Fruit fly (Drosophila melanogaster) whole organism, embryonic: ENCODE measurements around the gene RpS28b.

Experiments
- ATbp ChIP-seq: fragments of 200-800 bp; sonication (Bioruptor generic); optimal IDR thresholded peaks from 2 replicates; lab custom pipeline; 2017; ENCODE audit warnings: missing biosample characterization, mild to moderate bottlenecking, missing genetic modification characterization, missing genetic modification reagents
- Awh ChIP-seq: fragments of 200-800 bp; sonication (Bioruptor generic); IDR thresholded peaks from 2 replicates; pipeline ENCODE4, ENCODE4 v1.3.6; 2022; ENCODE audit warnings: missing biosample characterization, missing genetic modification characterization
- Bgb ChIP-seq: fragments of 200-800 bp; sonication (Bioruptor generic); IDR thresholded peaks from 2 replicates; pipeline ENCODE4 v1.3.6; 2022; ENCODE audit warnings: missing biosample characterization, missing genetic modification characterization; ENCODE audit not compliant: partially characterized antibody
- CG12104 ChIP-seq: fragments of 200-800 bp; sonication (Bioruptor generic); optimal IDR thresholded peaks from 3 replicates; lab custom pipeline; 2016; ENCODE audit warnings: missing biosample characterization, missing genetic modification characterization
- CG12236 ChIP-seq: fragments of 200-800 bp; sonication (Bioruptor generic); optimal IDR thresholded peaks from 2 replicates; lab custom pipeline; 2016; ENCODE audit warnings: missing biosample characterization, missing genetic modification characterization
- CG1233 ChIP-seq: fragments of 200-800 bp; sonication (Bioruptor generic); optimal IDR thresholded peaks from 4 replicates; lab custom pipeline; 2018; ENCODE audit warnings: missing biosample characterization, mild to moderate bottlenecking, missing genetic modification characterization
- CG13624 ChIP-seq: fragments of 200-800 bp; sonication (Bioruptor generic); optimal IDR thresholded peaks from 2 replicates; lab custom pipeline; 2016; ENCODE audit warnings: missing biosample characterization, missing genetic modification characterization
- CG16779 ChIP-seq: fragments of 200-800 bp; sonication (Bioruptor generic); IDR thresholded peaks from 2 replicates; pipeline ENCODE4 v1.3.6; 2022; ENCODE audit warnings: missing biosample characterization, missing genetic modification characterization
- CG16815 ChIP-seq: fragments of 200-800 bp; sonication (Bioruptor generic); optimal IDR thresholded peaks from 3 replicates; lab custom pipeline; 2017; ENCODE audit warnings: missing biosample characterization, mild to moderate bottlenecking, missing genetic modification characterization
- CG17186 ChIP-seq: fragments of 200-800 bp; sonication (Bioruptor generic); optimal IDR thresholded peaks from 3 replicates; lab custom pipeline; 2017; ENCODE audit warnings: missing biosample characterization, missing genetic modification reagents, missing genetic modification characterization
- CG17802 ChIP-seq: fragments of 200-800 bp; sonication (Bioruptor generic); optimal IDR thresholded peaks from 2 replicates; lab custom pipeline; 2018; ENCODE audit warnings: missing biosample characterization, mild to moderate bottlenecking, missing genetic modification characterization, moderate library complexity
- CG17829 ChIP-seq: fragments of 200-800 bp; optimal IDR thresholded peaks from 2 replicates; lab custom pipeline; 2019; ENCODE audit warnings: missing biosample characterization, mild to moderate bottlenecking, missing genetic modification characterization, moderate library complexity
- CG18599 ChIP-seq: fragments of 200-800 bp; sonication (Bioruptor generic); optimal IDR thresholded peaks from 3 replicates; lab custom pipeline; 2017; ENCODE audit warnings: missing biosample characterization, missing genetic modification characterization, mild to moderate bottlenecking, moderate library complexity, missing genetic modification reagents
- CG2120 ChIP-seq: fragments of 200-800 bp; sonication (Bioruptor generic); optimal IDR thresholded peaks from 3 replicates; lab custom pipeline; 2016; ENCODE audit warnings: missing biosample characterization, missing genetic modification characterization
- CG31365 ChIP-seq: fragments of 200-800 bp; sonication (Bioruptor generic); optimal IDR thresholded peaks from 2 replicates; lab custom pipeline; 2018; ENCODE audit warnings: missing biosample characterization, mild to moderate bottlenecking, missing genetic modification characterization
- CG4424 ChIP-seq: fragments of 200-800 bp; sonication (Bioruptor generic); optimal IDR thresholded peaks from 3 replicates; lab custom pipeline; 2016; ENCODE audit warnings: missing biosample characterization, missing genetic modification characterization
- CG4617 ChIP-seq: fragments of 200-800 bp; sonication (Bioruptor generic); optimal IDR thresholded peaks from 3 replicates; lab custom pipeline; 2016; ENCODE audit warnings: missing biosample characterization, missing genetic modification characterization, borderline replicate concordance
- CG6175 ChIP-seq: fragments of 200-800 bp; sonication (Bioruptor generic); IDR thresholded peaks from 3 replicates; pipeline ENCODE4 v1.3.6; 2022; ENCODE audit warnings: missing biosample characterization, missing genetic modification characterization
- CG6854 ChIP-seq: fragments of 200-800 bp; sonication (Bioruptor generic); optimal IDR thresholded peaks from 3 replicates; lab custom pipeline; 2017; ENCODE audit warnings: missing biosample characterization, mild to moderate bottlenecking, missing genetic modification characterization
- CG7372 ChIP-seq: fragments of 200-800 bp; sonication (Bioruptor generic); IDR thresholded peaks from 2 replicates; pipeline ENCODE4 v1.3.6; 2022; ENCODE audit warnings: missing biosample characterization, missing genetic modification characterization
- CG7987 ChIP-seq: fragments of 200-800 bp; sonication (Bioruptor generic); optimal IDR thresholded peaks from 2 replicates; lab custom pipeline; 2018; ENCODE audit warnings: missing biosample characterization, mild to moderate bottlenecking, missing genetic modification characterization, moderate library complexity
- CG8359 ChIP-seq: fragments of 200-800 bp; sonication (Bioruptor generic); optimal IDR thresholded peaks from 2 replicates; lab custom pipeline; 2017; ENCODE audit warnings: missing biosample characterization, mild to moderate bottlenecking, missing genetic modification characterization, borderline replicate concordance
- Chrac-16 ChIP-seq: fragments of 200-800 bp; sonication (Bioruptor generic); optimal IDR thresholded peaks from 3 replicates; lab custom pipeline; 2016; ENCODE audit warnings: missing biosample characterization, missing genetic modification characterization
- Dip3 ChIP-seq: fragments of 200-800 bp; sonication (Bioruptor generic); optimal IDR thresholded peaks from 3 replicates; lab custom pipeline; 2016; ENCODE audit warnings: missing biosample characterization, missing genetic modification characterization
- Dp ChIP-seq: fragments of 200-800 bp; sonication (Bioruptor generic); optimal IDR thresholded peaks from 2 replicates; lab custom pipeline; 2018; ENCODE audit warnings: missing biosample characterization, mild to moderate bottlenecking, missing genetic modification characterization, moderate library complexity
- H15 ChIP-seq: fragments of 200-800 bp; sonication (Bioruptor generic); IDR thresholded peaks from 3 replicates; pipeline ENCODE4 v1.3.6; 2022; ENCODE audit warnings: missing biosample characterization, missing genetic modification characterization
- Mad ChIP-seq: fragments of 200-800 bp; sonication (Bioruptor generic); optimal IDR thresholded peaks from 2 replicates; lab custom pipeline; 2016; ENCODE audit warnings: missing biosample characterization, missing genetic modification characterization
- Max ChIP-seq: fragments of 200-800 bp; sonication (Bioruptor generic); optimal IDR thresholded peaks from 2 replicates; lab custom pipeline; 2016; ENCODE audit warnings: missing biosample characterization, mild to moderate bottlenecking, missing genetic modification characterization
- Sin3A ChIP-seq: fragments of >200 bp; optimal IDR thresholded peaks from 2 replicates; lab custom pipeline; 2018
- Spps ChIP-seq: fragments of 200-800 bp; sonication (Bioruptor generic); optimal IDR thresholded peaks from 2 replicates; lab custom pipeline; 2018; ENCODE audit warnings: missing biosample characterization, mild to moderate bottlenecking, missing genetic modification characterization
- Sry-δ ChIP-seq: fragments of 200-800 bp; sonication (Bioruptor generic); optimal IDR thresholded peaks from 2 replicates; lab custom pipeline; 2016; ENCODE audit warnings: missing biosample characterization, missing genetic modification characterization
- Stat92E ChIP-seq, 3 experiments: fragments of >200 bp in 2 of 3; fragments of 200-800 bp in 1 of 3; sonication (Bioruptor generic) in 1 of 3; optimal IDR thresholded peaks; 2 replicates each; lab custom pipeline; 2017 to 2019; ENCODE audit warnings: missing biosample characterization in 3 of 3, missing genetic modification characterization in 3 of 3, mild to moderate bottlenecking in 1 of 3, moderate library complexity in 1 of 3
- Usf ChIP-seq: fragments of 200-800 bp; sonication (Bioruptor generic); optimal IDR thresholded peaks from 2 replicates; lab custom pipeline; 2017; ENCODE audit warnings: missing genotype, missing biosample characterization, missing genetic modification characterization
- ash1 ChIP-seq: fragments of 200-800 bp; sonication (Bioruptor generic); optimal IDR thresholded peaks from 2 replicates; lab custom pipeline; 2018; ENCODE audit warnings: missing biosample characterization, mild to moderate bottlenecking, missing genetic modification characterization
- bcd ChIP-seq: fragments of 200-800 bp; sonication (Bioruptor generic); optimal IDR thresholded peaks from 2 replicates; lab custom pipeline; 2017; ENCODE audit warnings: missing biosample characterization, mild to moderate bottlenecking, missing genetic modification characterization
- chif ChIP-seq, 2 experiments: fragments of 200-800 bp; sonication (Bioruptor generic); optimal IDR thresholded peaks; 3 replicates each; lab custom pipeline; 2016; ENCODE audit warnings: missing biosample characterization in 2 of 2, missing genetic modification characterization in 2 of 2
- fd96Cb ChIP-seq: fragments of 200-800 bp; sonication (Bioruptor generic); optimal IDR thresholded peaks from 2 replicates; lab custom pipeline; 2018; ENCODE audit warnings: missing biosample characterization, mild to moderate bottlenecking, missing genetic modification characterization, moderate library complexity
- lilli ChIP-seq: fragments of 200-800 bp; sonication (Bioruptor generic); optimal IDR thresholded peaks from 3 replicates; lab custom pipeline; 2016; ENCODE audit warnings: missing biosample characterization, missing genetic modification characterization
- lola ChIP-seq, 3 experiments: fragments of >200 bp in 2 of 3; fragments of 200-800 bp in 1 of 3; sonication (Bioruptor generic) in 1 of 3; optimal IDR thresholded peaks; 2 replicates each; lab custom pipeline; 2017 to 2019; ENCODE audit warnings: missing biosample characterization in 3 of 3, missing genetic modification characterization in 3 of 3, mild to moderate bottlenecking in 1 of 3, moderate library complexity in 1 of 3
- mam ChIP-seq: fragments of 200-800 bp; sonication (Bioruptor generic); optimal IDR thresholded peaks from 3 replicates; lab custom pipeline; 2016; ENCODE audit warnings: missing biosample characterization, missing genetic modification characterization
- nerfin-2 ChIP-seq: fragments of 200-800 bp; sonication (Bioruptor generic); IDR thresholded peaks from 2 replicates; pipeline ENCODE4 v1.3.6; 2022; ENCODE audit warnings: missing biosample characterization, missing genetic modification characterization; ENCODE audit not compliant: partially characterized antibody
- pan ChIP-seq, 4 experiments: fragments of >200 bp in 3 of 4; fragments of 200-800 bp in 1 of 4; sonication (Bioruptor generic) in 1 of 4; optimal IDR thresholded peaks in 3 of 4; IDR thresholded peaks in 1 of 4; 2 replicates each; pipeline versions ENCODE4 v1.3.6 to Lab custom; 2017 to 2022; ENCODE audit warnings: missing biosample characterization in 2 of 4, missing genetic modification characterization in 2 of 4, mixed read lengths in 1 of 4
- pb ChIP-seq: fragments of 200-800 bp; sonication (Bioruptor generic); optimal IDR thresholded peaks from 3 replicates; lab custom pipeline; 2016; ENCODE audit warnings: missing biosample characterization, missing genetic modification characterization
- salm ChIP-seq: fragments of 200-800 bp; sonication (Bioruptor generic); optimal IDR thresholded peaks from 2 replicates; lab custom pipeline; 2018; ENCODE audit warnings: missing biosample characterization, mild to moderate bottlenecking, missing genetic modification characterization
- sna ChIP-seq: fragments of 200-800 bp; sonication (Bioruptor generic); IDR thresholded peaks from 2 replicates; pipeline ENCODE4 v1.3.6; 2022; ENCODE audit warnings: missing biosample characterization, missing genetic modification characterization; ENCODE audit not compliant: partially characterized antibody
- unc-4 ChIP-seq: fragments of 200-800 bp; sonication (Bioruptor generic); IDR thresholded peaks from 2 replicates; pipeline ENCODE4 v1.3.6; 2022; ENCODE audit warnings: missing biosample characterization, missing genetic modification characterization; ENCODE audit not compliant: partially characterized antibody
- unpg ChIP-seq: fragments of 200-800 bp; sonication (Bioruptor generic); optimal IDR thresholded peaks from 3 replicates; lab custom pipeline; 2018; ENCODE audit warnings: missing biosample characterization, mild to moderate bottlenecking, missing genetic modification characterization, moderate library complexity
- z ChIP-seq: fragments of 200-800 bp; sonication (Bioruptor generic); IDR thresholded peaks from 3 replicates; pipeline ENCODE4 v1.3.6; 2022; ENCODE audit warnings: missing biosample characterization, missing genetic modification characterization

Gene RpS28b

DNA sequence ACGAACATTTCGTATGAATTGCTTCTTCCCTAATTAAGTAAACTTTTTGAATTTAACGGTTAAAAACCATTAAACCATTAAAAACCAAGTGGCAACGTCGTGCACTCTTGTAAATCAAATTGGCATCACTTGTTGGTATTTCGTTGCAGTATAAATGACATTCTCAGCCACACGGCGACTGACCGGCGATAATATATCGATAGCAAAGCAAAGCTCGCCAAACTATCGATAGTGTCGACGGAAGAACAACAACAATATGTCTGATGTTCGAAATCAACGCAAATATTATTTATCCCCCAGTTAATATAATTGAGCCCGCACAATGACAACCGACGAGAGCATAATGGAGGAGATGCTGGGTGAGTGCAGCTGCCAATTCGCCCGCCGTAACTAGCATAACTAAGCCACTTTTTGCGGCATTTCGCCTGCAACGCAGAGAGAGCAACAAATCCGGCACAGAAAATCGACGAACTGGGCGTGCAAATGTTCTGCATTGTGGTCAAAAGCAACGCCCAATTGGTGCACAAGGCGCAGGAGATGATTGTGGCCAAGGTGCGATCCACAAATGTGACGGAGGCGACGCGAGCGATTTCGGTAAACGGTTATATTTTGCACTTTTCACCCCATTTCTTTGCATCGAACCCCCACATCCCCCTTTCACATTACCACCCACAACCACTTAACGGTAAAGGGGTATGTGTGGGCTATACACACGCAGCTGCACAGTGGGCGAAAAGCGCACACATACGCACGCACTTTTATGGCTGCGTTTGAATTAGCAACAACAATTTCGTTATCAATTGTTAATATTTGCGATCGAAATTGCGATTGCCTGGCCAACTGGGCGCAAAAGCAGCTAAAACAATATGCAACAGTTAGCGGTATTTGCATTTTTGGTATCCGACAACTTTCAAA, 46.7 kb downstream of the RpS28b start, which contains the start of gene Gga (continued):
- TF ChIP-seq CG4617 (GFP tag; lab: Kevin White, UChicago) (no peak), nerfin-2 (peak; percentile 69), H15 (GFP tag; lab: Robert Waterston, UW) (no peak), Max (GFP tag; lab: Kevin White, UChicago) (no peak), bcd (GFP tag; lab: Kevin White, UChicago) (no peak), Stat92E (GFP tag; optimal IDR thresholded peaks at IDR 0.05; lab: Kevin White, UChicago) (no peak), CG4424 (GFP tag; lab: Kevin White, UChicago) (no peak), CG17186 (no peak), mam (GFP tag; lab: Kevin White, UChicago) (no peak), CG17802 (tag; lab: Kevin White, UChicago) (no peak), Chrac-16 (no peak), z (GFP tag; lab: Robert Waterston, UW) (no peak), pb (no peak), ATbp (GFP tag; lab: Kevin White, UChicago) (no peak), Dip3 (no peak), Bgb (GFP tag; lab: Robert Waterston, UW) (peak; percentile 93), ash1 (GFP tag; lab: Kevin White, UChicago) (no peak), CG8359 (GFP tag; lab: Kevin White, UChicago) (no peak), sna (GFP tag; lab: Robert Waterston, UW) (peak; percentile 82), Awh (GFP tag; lab: Robert Waterston, UW) (no peak), Usf (GFP tag; lab: Kevin White, UChicago) (no peak), lola (GFP tag; optimal IDR thresholded peaks at IDR 0.05; lab: Kevin White, UChicago) (no peak), Spps (no peak), unc-4 (GFP tag; lab: Robert Waterston, UW) (peak; percentile 92), Sry-δ (GFP tag; lab: Kevin White, UChicago) (peak; percentile 77), CG12104 (no peak), CG7987 (GFP tag; lab: Kevin White, UChicago) (no peak), lilli (GFP tag; lab: Kevin White, UChicago) (no peak), unpg (no peak), CG6175 (no peak), CG2120 (no peak), Sin3A (lab: Kevin White, UChicago) (peak; percentile 58), CG1233 (GFP tag; lab: Kevin White, UChicago) (no peak), CG16779 (GFP tag; lab: Robert Waterston, UW) (no peak), CG13624 (GFP tag; lab: Kevin White, UChicago) (no peak), CG16815 (GFP tag; lab: Kevin White, UChicago) (no peak), fd96Cb (tag; lab: Kevin White, UChicago) (no peak), chif (GFP tag; optimal IDR thresholded peaks at IDR 0.05; lab: Kevin White, UChicago) (no peak), CG7372 (no peak), pan (optimal IDR thresholded peaks at IDR 0.05; lab: Kevin White, UChicago) (no peak), pan (GFP tag; optimal IDR thresholded peaks at IDR 0.05 in 1 of 2, IDR thresholded peaks at IDR 0.05 in 1 of 2) (no peak), CG12236 (GFP tag; lab: Kevin White, UChicago) (no peak), CG6854 (no peak), CG18599 (GFP tag; lab: Kevin White, UChicago) (no peak), Dp (GFP tag; lab: Kevin White, UChicago) (peak; percentile 68), salm (tag; lab: Kevin White, UChicago) (no peak), Mad (GFP tag; lab: Kevin White, UChicago) (no peak), CG17829 (tag; lab: Kevin White, UChicago) (peak; percentile 34), CG31365 (tag; lab: Kevin White, UChicago) (no peak)
